Fruit fly (Drosophila melanogaster): ENCODE data around the gene Cubn.

Gene Cubn

dm6 chrX:9600083-9600817 is 29.1 kb upstream of the Cubn start (continued):
- TF ChIP-seq CG1621 (tag; optimal IDR thresholded peaks at IDR 0.05) (peak; percentile 49), net (GFP tag; optimal IDR thresholded peaks at IDR 0.05) (peak; percentile 66), CG32006 (GFP tag; optimal IDR thresholded peaks at IDR 0.05) (peak; percentile 84), pdm3 (GFP tag; optimal IDR thresholded peaks at IDR 0.05) (peak; percentile 79), fd85E (GFP tag; optimal IDR thresholded peaks at IDR 0.05) (no peak), Sox15 (GFP tag; optimal IDR thresholded peaks at IDR 0.05) (peak; percentile 26), Lpt (GFP tag; optimal IDR thresholded peaks at IDR 0.05) (peak; percentile 70), CG9139 (GFP tag; optimal IDR thresholded peaks at IDR 0.05) (peak; percentile 34), CG31627 (GFP tag; optimal IDR thresholded peaks at IDR 0.05) (peak; percentile 74), Gug (GFP tag; IDR thresholded peaks at IDR 0.05) (0 out of 2 replicates have a peak, but pooled peaks have one; percentile 31), CG11762 (GFP tag; optimal IDR thresholded peaks at IDR 0.05; ENCODE audit: insufficient read depth) (peak; percentile 68), CG10631 (GFP tag; optimal IDR thresholded peaks at IDR 0.05) (no peak), cyc (GFP tag; optimal IDR thresholded peaks at IDR 0.05) (peak; percentile 77), acj6 (GFP tag; optimal IDR thresholded peaks at IDR 0.05) (peak; percentile 71), Smox (GFP tag; optimal IDR thresholded peaks at IDR 0.05) (peak; percentile 76), Eip75B (GFP tag; optimal IDR thresholded peaks at IDR 0.05) (peak; percentile 80), dac (GFP tag; optimal IDR thresholded peaks at IDR 0.05) (peak; percentile 61), eg (GFP tag; IDR thresholded peaks at IDR 0.05) (peak; percentile 63), topi (GFP tag; optimal IDR thresholded peaks at IDR 0.05) (peak; percentile 81), esn (GFP tag; optimal IDR thresholded peaks at IDR 0.05) (peak; percentile 76), CG34406 (GFP tag; optimal IDR thresholded peaks at IDR 0.05) (peak; percentile 61), CG16779 (tag; optimal IDR thresholded peaks at IDR 0.05) (peak; percentile 33), CG11294 (GFP tag; IDR thresholded peaks at IDR 0.05) (peak; percentile 27; the same call in 1 of the 2 replicates), CG6808 (GFP tag; optimal IDR thresholded peaks at IDR 0.05) (peak; percentile 3), Eip78C (GFP tag) (peak; percentile 94), Blimp-1 (GFP tag; optimal IDR thresholded peaks at IDR 0.05) (no peak), CG8632 (GFP tag; optimal IDR thresholded peaks at IDR 0.05) (peak; percentile 63)

DNA sequence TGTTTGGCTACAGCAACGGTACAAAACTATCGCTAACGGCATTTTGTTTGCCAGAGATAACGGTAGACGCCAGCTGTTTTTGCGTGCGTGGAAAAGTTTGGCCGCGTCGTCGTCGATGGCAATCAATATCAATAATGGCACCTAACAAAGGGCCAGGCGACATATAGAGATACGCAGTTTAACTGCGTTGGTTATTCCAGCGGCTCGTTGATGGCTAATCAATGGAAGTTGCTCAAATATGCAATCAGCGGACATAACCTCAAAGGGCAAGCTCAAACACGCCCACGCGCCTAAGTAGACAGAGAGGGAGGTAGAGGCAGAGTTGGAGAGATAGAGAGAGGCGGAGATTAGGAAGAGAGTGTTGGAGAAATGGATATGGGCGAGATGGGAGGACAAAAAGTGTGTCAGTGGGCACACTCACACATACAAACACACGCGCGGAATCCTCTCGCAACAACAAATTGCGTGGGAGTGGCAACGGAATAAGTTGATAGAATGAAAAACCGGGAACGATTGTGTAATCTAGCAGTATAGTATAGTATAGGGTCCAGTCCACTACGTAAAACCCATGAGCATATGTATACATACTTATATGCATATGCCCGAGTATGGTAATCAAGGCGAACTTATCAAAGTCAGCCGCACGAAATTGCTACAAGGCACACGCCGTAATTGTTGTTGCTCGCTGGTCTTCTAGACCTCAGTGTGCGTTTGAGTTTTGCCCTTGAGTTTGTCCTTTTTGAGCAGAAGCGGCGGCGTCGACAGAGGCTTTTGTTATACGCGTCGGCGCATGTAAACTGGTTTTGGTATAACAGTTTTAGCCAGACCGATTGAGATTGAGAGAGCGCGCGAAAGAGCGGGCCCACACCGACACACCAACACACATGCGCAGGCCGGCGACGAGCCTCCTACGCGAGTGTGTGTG is 28.3 kb upstream of the Cubn start:
- no peak for TF ChIP-seq CG4318 (GFP tag; optimal IDR thresholded peaks at IDR 0.05)
- TF ChIP-seq vri (GFP tag; optimal IDR thresholded peaks at IDR 0.05) = peak; percentile 30
- TF ChIP-seq cyc (GFP tag; optimal IDR thresholded peaks at IDR 0.05) = no peak
- TF ChIP-seq Sox15 (GFP tag; optimal IDR thresholded peaks at IDR 0.05) = no peak
- TF ChIP-seq CG6163 (GFP tag; IDR thresholded peaks at IDR 0.05) = no peak
- TF ChIP-seq Sox14 (GFP tag; optimal IDR thresholded peaks at IDR 0.05) = no peak
- no peak for TF ChIP-seq Lpt (GFP tag; optimal IDR thresholded peaks at IDR 0.05)
- TF ChIP-seq fkh (GFP tag; optimal IDR thresholded peaks at IDR 0.05) = peak; percentile 45
- 0 out of 3 replicates have a peak, but pooled peaks have one; percentile 19 for TF ChIP-seq eg (GFP tag; IDR thresholded peaks at IDR 0.05)
- no peak for TF ChIP-seq CG6792 (GFP tag; optimal IDR thresholded peaks at IDR 0.05)
- no peak for TF ChIP-seq Met (GFP tag; optimal IDR thresholded peaks at IDR 0.05)
- no peak for TF ChIP-seq CG11902 (GFP tag; optimal IDR thresholded peaks at IDR 0.05)
- no peak for TF ChIP-seq pdm3 (GFP tag; optimal IDR thresholded peaks at IDR 0.05)
- no peak for TF ChIP-seq CG32006 (GFP tag; optimal IDR thresholded peaks at IDR 0.05)
- no peak for TF ChIP-seq spab (GFP tag; optimal IDR thresholded peaks at IDR 0.05)
- TF ChIP-seq CG8632 (GFP tag; optimal IDR thresholded peaks at IDR 0.05) = no peak
- TF ChIP-seq CG8119 (GFP tag; IDR thresholded peaks at IDR 0.05) = no peak
- TF ChIP-seq svp (GFP tag) = peak; percentile 71
- no peak for TF ChIP-seq esn (GFP tag; optimal IDR thresholded peaks at IDR 0.05)
- TF ChIP-seq Eip78C (GFP tag) = peak; percentile 25
- TF ChIP-seq Ets96B (tag; optimal IDR thresholded peaks at IDR 0.05) = no peak
- TF ChIP-seq achi (GFP tag; optimal IDR thresholded peaks at IDR 0.05) = no peak
- no peak for TF ChIP-seq Smox (GFP tag; optimal IDR thresholded peaks at IDR 0.05)
- no peak for TF ChIP-seq CG11294 (GFP tag; IDR thresholded peaks at IDR 0.05)
